Fruit fly (Drosophila melanogaster): ENCODE measurements around the gene Or2a.

The Or2a gene

dm6 chrX:2225138-2225537 is 20.9 kb upstream of the Or2a start, which contains the start of gene pcx (continued):
- TF ChIP-seq CG7357 (GFP tag; IDR thresholded peaks at IDR 0.05) (no peak), CG11695 (GFP tag; IDR thresholded peaks at IDR 0.05) (no peak), CG10209 (GFP tag; optimal IDR thresholded peaks at IDR 0.05) (no peak), Max (GFP tag; optimal IDR thresholded peaks at IDR 0.05) (no peak), CG4404 (GFP tag; IDR thresholded peaks at IDR 0.05) (no peak), CG11085 (GFP tag; IDR thresholded peaks at IDR 0.05) (no peak), CG9817 (tag; optimal IDR thresholded peaks at IDR 0.05) (no peak), Tbp (GFP tag; optimal IDR thresholded peaks at IDR 0.05) (no peak), kay (GFP tag; optimal IDR thresholded peaks at IDR 0.05) (no peak), H2.0 (GFP tag; IDR thresholded peaks at IDR 0.05) (no peak), sob (GFP tag; IDR thresholded peaks at IDR 0.05) (no peak), rib (GFP tag; IDR thresholded peaks at IDR 0.05) (no peak), Lpt (GFP tag; optimal IDR thresholded peaks at IDR 0.05) (no peak), ash1 (GFP tag; optimal IDR thresholded peaks at IDR 0.05) (no peak), CG13287 (GFP tag; IDR thresholded peaks at IDR 0.05; ENCODE audit: partially characterized antibody) (peak; percentile 71), MESR4 (GFP tag; optimal IDR thresholded peaks at IDR 0.05) (peak; percentile 52), Gsc (GFP tag; IDR thresholded peaks at IDR 0.05) (no peak), BEAF-32 (GFP tag; optimal IDR thresholded peaks at IDR 0.05) (peak; percentile 57), caup (GFP tag; optimal IDR thresholded peaks at IDR 0.05; ENCODE audit: severe bottlenecking) (no peak), Dp (GFP tag; optimal IDR thresholded peaks at IDR 0.05) (peak; percentile 70), grn (GFP tag; optimal IDR thresholded peaks at IDR 0.05) (no peak), Doc3 (GFP tag; IDR thresholded peaks at IDR 0.05; ENCODE audit: partially characterized antibody) (no peak), Scr (GFP tag; IDR thresholded peaks at IDR 0.05; ENCODE audit: partially characterized antibody) (peak; percentile 62), CrebB (tag; optimal IDR thresholded peaks at IDR 0.05) (no peak), fd3F (GFP tag; optimal IDR thresholded peaks at IDR 0.05) (no peak), maf-S (GFP tag; optimal IDR thresholded peaks at IDR 0.05) (no peak), Atf-2 (GFP tag; optimal IDR thresholded peaks at IDR 0.05) (no peak), CG6854 (GFP tag; optimal IDR thresholded peaks at IDR 0.05) (no peak), Adf1 (GFP tag; IDR thresholded peaks at IDR 0.05) (no peak), YL-1 (GFP tag; optimal IDR thresholded peaks at IDR 0.05) (peak; percentile 56), Atf6 (GFP tag; IDR thresholded peaks at IDR 0.05) (no peak), Asciz (GFP tag; optimal IDR thresholded peaks at IDR 0.05) (no peak), CG14710 (tag; optimal IDR thresholded peaks at IDR 0.05) (peak; percentile 37), CG10654 (GFP tag; optimal IDR thresholded peaks at IDR 0.05) (no peak), CG6689 (GFP tag; IDR thresholded peaks at IDR 0.05) (no peak), CG10274 (GFP tag; optimal IDR thresholded peaks at IDR 0.05) (no peak), CG4707 (GFP tag; optimal IDR thresholded peaks at IDR 0.05) (no peak), Hr3 (GFP tag; optimal IDR thresholded peaks at IDR 0.05) (no peak), CG9215 (GFP tag; IDR thresholded peaks at IDR 0.05) (no peak), Dll (GFP tag; IDR thresholded peaks at IDR 0.05; ENCODE audit: partially characterized antibody) (peak; percentile 56; the same call in 1 of the 4 replicates), yki (optimal IDR thresholded peaks at IDR 0.05) (no peak), oc (tag; optimal IDR thresholded peaks at IDR 0.05) (no peak), CG31388 (GFP tag; optimal IDR thresholded peaks at IDR 0.05) (no peak), CG3726 (GFP tag; IDR thresholded peaks at IDR 0.05) (no peak), row (GFP tag; IDR thresholded peaks at IDR 0.05) (no peak), CG13624 (GFP tag; optimal IDR thresholded peaks at IDR 0.05) (no peak), MBD-R2 (GFP tag; IDR thresholded peaks at IDR 0.05) (peak; percentile 49), hkb (optimal IDR thresholded peaks at IDR 0.05) (no peak), hkb (GFP tag; IDR thresholded peaks at IDR 0.05) (no peak), CG13424 (tag; optimal IDR thresholded peaks at IDR 0.05) (no peak), Hr39 (optimal IDR thresholded peaks at IDR 0.05) (no peak), psq (GFP tag; optimal IDR thresholded peaks at IDR 0.05) (no peak), CG5245 (GFP tag; optimal IDR thresholded peaks at IDR 0.05) (no peak)
